Worm (Caenorhabditis elegans): ENCODE results near the gene ceh-79.

ceh-79 gene

ce11 chrV:13320676-13321075 is 19.0 kb downstream of the ceh-79 start, which contains the start of gene srh-15:
srh-15 (plus strand) TSS chrV:13320976.
- TF ChIP-seq lsy-27 (tag; optimal IDR thresholded peaks at IDR 0.05; ENCODE audit: borderline replicate concordance, insufficient read depth) (no peak), mcd-1 (GFP tag; IDR thresholded peaks at IDR 0.05) (no peak), F57A8.1 (GFP tag; optimal IDR thresholded peaks at IDR 0.05) (no peak), ztf-6 (GFP tag; IDR thresholded peaks at IDR 0.05) (no peak), bed-2 (GFP tag; IDR thresholded peaks at IDR 0.05) (no peak), C17E4.6 (GFP tag; IDR thresholded peaks at IDR 0.05) (no peak), F39B2.1 (GFP tag; IDR thresholded peaks at IDR 0.05) (no peak), zfh-2 (GFP tag; conservative IDR thresholded peaks at IDR 0.05) (no peak), aptf-2 (GFP tag; conservative IDR thresholded peaks at IDR 0.05) (no peak), ceh-91 (GFP tag; IDR thresholded peaks at IDR 0.05) (no peak), mel-28 (tag; optimal IDR thresholded peaks at IDR 0.05; ENCODE audit: borderline replicate concordance) (no peak), rec-8 (tag; optimal IDR thresholded peaks at IDR 0.05) (no peak), Y53G8AR.9 (GFP tag; conservative IDR thresholded peaks at IDR 0.05) (no peak), B0261.1 (tag; optimal IDR thresholded peaks at IDR 0.05) (no peak)

DNA sequence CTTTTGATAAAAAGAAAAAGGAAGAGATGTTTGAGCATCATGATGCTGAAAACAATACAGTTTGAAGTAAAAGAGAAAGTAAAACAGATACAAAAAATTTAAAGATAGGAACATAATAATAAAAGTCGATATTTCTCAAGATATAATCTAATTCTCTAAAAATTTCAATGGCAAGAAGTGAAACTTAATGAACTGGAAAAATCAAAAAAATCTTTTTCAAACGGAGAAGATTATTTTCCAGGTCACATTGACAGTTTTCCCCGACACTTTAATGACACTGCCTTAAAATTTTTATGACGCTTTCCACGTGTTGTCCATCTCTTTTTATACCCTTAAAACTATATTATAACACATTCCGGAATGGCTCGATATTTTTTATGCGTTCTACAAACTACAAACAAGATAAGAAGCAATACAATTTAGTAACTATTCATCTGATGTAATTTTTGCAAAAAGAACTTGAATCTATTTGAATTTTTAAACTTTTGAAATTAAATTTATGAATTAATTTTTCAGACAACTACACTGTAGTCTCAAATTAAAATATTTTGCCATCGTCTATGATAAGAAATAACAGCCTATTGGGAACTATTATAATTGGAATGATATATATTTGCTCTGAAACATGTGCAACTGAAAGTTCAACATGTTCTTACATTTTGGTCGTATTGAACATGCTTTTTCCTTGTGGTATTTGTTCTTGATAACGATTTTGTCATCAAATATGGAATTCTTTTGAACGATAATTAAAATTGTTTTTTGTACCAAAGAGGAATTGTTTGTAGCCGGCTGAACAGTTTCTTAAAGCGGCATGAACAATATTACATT is 23.5 kb downstream of the ceh-79 start, which contains the start of gene C50B6.7:
TSS of gene C50B6.7 (minus strand) at position 51 of the 828 bp plus-strand sequence.
- TF ChIP-seq ztf-18 (tag; optimal IDR thresholded peaks at IDR 0.05) = no peak
- TF ChIP-seq nhr-80 (tag; optimal IDR thresholded peaks at IDR 0.05) = peak; percentile 32

DNA sequence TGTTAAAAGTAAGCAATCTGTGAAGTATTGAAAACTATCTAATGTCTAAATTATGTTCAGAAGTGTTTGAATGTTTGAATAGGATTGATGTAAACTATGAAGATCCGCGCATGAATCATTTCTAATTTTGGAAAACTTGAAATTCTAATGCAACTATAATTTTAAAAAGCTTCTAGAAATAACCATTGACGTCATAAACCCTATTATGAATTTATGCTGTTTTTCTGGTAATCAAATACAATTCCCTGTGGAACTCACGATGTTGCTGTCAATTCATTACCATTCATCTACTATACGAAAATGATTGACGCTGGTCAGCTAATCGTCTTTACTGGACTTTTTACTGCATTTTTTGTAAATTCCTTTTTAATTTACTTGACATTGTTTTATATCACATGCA is 25.8 kb downstream of the ceh-79 start, which contains the start of gene str-37:
TSS of gene str-37 (plus strand) at position 301 of the 400 bp plus-strand sequence.
- TF ChIP-seq aptf-2 (GFP tag; conservative IDR thresholded peaks at IDR 0.05) = no peak
- TF ChIP-seq hmg-20 (GFP tag; IDR thresholded peaks at IDR 0.05) = no peak
- no peak for TF ChIP-seq B0035.1 (tag; optimal IDR thresholded peaks at IDR 0.05)
- no peak for TF ChIP-seq lir-1 (GFP tag; conservative IDR thresholded peaks at IDR 0.05)
- no peak for TF ChIP-seq let-607 (tag; optimal IDR thresholded peaks at IDR 0.05)
- no peak for TF ChIP-seq B0261.1 (tag; optimal IDR thresholded peaks at IDR 0.05)
- TF ChIP-seq dox-1 (GFP tag; IDR thresholded peaks at IDR 0.05) = no peak
- TF ChIP-seq F57A8.1 (GFP tag; optimal IDR thresholded peaks at IDR 0.05) = no peak
- TF ChIP-seq ceh-58 (GFP tag; IDR thresholded peaks at IDR 0.05) = no peak
- TF ChIP-seq nhr-90 (tag; optimal IDR thresholded peaks at IDR 0.05) = no peak
- no peak for TF ChIP-seq die-1 (tag; optimal IDR thresholded peaks at IDR 0.05)
- no peak for TF ChIP-seq dpff-1 (tag; optimal IDR thresholded peaks at IDR 0.05)
- TF ChIP-seq lsy-27 (tag; optimal IDR thresholded peaks at IDR 0.05; ENCODE audit: borderline replicate concordance, insufficient read depth) = no peak
- no peak for TF ChIP-seq egl-44 (GFP tag; IDR thresholded peaks at IDR 0.05)
- no peak for TF ChIP-seq snpc-1.3 (tag; optimal IDR thresholded peaks at IDR 0.05; ENCODE audit: insufficient read depth)
- no peak for TF ChIP-seq rcor-1 (GFP tag; IDR thresholded peaks at IDR 0.05)
- TF ChIP-seq attf-5 (GFP tag; optimal IDR thresholded peaks at IDR 0.05) = no peak

ce11 chrV:13330919-13331318 is 29.3 kb downstream of the ceh-79 start, which contains the start of gene nhr-129:
nhr-129 (minus strand) TSS chrV:13331019.
- no peak for TF ChIP-seq lsy-27 (tag; optimal IDR thresholded peaks at IDR 0.05; ENCODE audit: borderline replicate concordance, insufficient read depth)
